Worm (Caenorhabditis elegans): ENCODE results near the gene abu-10.

ce11 chrX:3759820-3760219, 38.2 kb upstream of the abu-10 start:
- TF ChIP-seq nhr-27 (tag; optimal IDR thresholded peaks at IDR 0.05) (no peak), lin-26 (GFP tag; IDR thresholded peaks at IDR 0.05) (no peak), unc-62 (GFP tag; optimal IDR thresholded peaks at IDR 0.05) (no peak), B0336.3 (GFP tag; IDR thresholded peaks at IDR 0.05) (no peak), lin-54 (GFP tag; optimal IDR thresholded peaks at IDR 0.05) (no peak), ekl-4 (GFP tag; IDR thresholded peaks at IDR 0.05) (0 out of 2 replicates have a peak, but pooled peaks have one; percentile 18), lir-1 (GFP tag; conservative IDR thresholded peaks at IDR 0.05) (no peak), dpff-1 (tag; optimal IDR thresholded peaks at IDR 0.05) (no peak), unc-130 (GFP tag; optimal IDR thresholded peaks at IDR 0.05) (no peak)
